Fruit fly (Drosophila melanogaster) whole organism, embryonic: ENCODE data around the gene Mms19.
A peak's percentile ranks its signal among the peaks of the same experiment; 100 is the strongest.

Experiments
- Antp ChIP-seq: fragments of 200-800 bp; sonication (Bioruptor generic); optimal IDR thresholded peaks from 3 replicates; lab custom pipeline; 2016; ENCODE audit warnings: missing biosample characterization, missing genetic modification characterization
- Awh ChIP-seq: fragments of 200-800 bp; sonication (Bioruptor generic); IDR thresholded peaks from 2 replicates; pipeline ENCODE4, ENCODE4 v1.3.6; 2022; ENCODE audit warnings: missing biosample characterization, missing genetic modification characterization
- Blimp-1 ChIP-seq: fragments of 200-800 bp; sonication (Bioruptor generic); optimal IDR thresholded peaks from 3 replicates; lab custom pipeline; 2018; ENCODE audit warnings: missing biosample characterization, missing genetic modification characterization, mild to moderate bottlenecking, moderate library complexity, missing genetic modification reagents
- CG10366 ChIP-seq: fragments of 200-800 bp; sonication (Bioruptor generic); IDR thresholded peaks from 2 replicates; pipeline ENCODE4 v1.3.6; 2022; ENCODE audit warnings: missing biosample characterization, missing genetic modification characterization
- CG12769 ChIP-seq: fragments of 200-800 bp; sonication (Bioruptor generic); optimal IDR thresholded peaks from 2 replicates; lab custom pipeline; 2019; ENCODE audit warnings: missing biosample characterization, mild to moderate bottlenecking, missing genetic modification characterization, moderate library complexity
- CG13424 ChIP-seq: fragments of 200-800 bp; sonication (Bioruptor generic); optimal IDR thresholded peaks from 2 replicates; lab custom pipeline; 2019; ENCODE audit warnings: missing biosample characterization, mild to moderate bottlenecking, missing genetic modification characterization, moderate library complexity
- CG13775 ChIP-seq: fragments of 200-800 bp; sonication (Bioruptor generic); optimal IDR thresholded peaks from 3 replicates; lab custom pipeline; 2017; ENCODE audit warnings: missing biosample characterization, mild to moderate bottlenecking, missing genetic modification characterization
- CG1529 ChIP-seq: fragments of 200-800 bp; sonication (Bioruptor generic); optimal IDR thresholded peaks from 3 replicates; lab custom pipeline; 2018; ENCODE audit warnings: missing biosample characterization, missing genetic modification characterization
- CG17328 ChIP-seq: fragments of 200-800 bp; sonication (Bioruptor generic); IDR thresholded peaks from 2 replicates; pipeline ENCODE4 v1.3.6; 2022; ENCODE audit warnings: missing biosample characterization, missing genetic modification characterization
- CG17385 ChIP-seq: fragments of 200-800 bp; sonication (Bioruptor generic); optimal IDR thresholded peaks from 3 replicates; lab custom pipeline; 2018; ENCODE audit warnings: missing biosample characterization, mild to moderate bottlenecking, missing genetic modification characterization
- CG17802 ChIP-seq: fragments of 200-800 bp; sonication (Bioruptor generic); optimal IDR thresholded peaks from 2 replicates; lab custom pipeline; 2018; ENCODE audit warnings: missing biosample characterization, mild to moderate bottlenecking, missing genetic modification characterization, moderate library complexity
- CG17829 ChIP-seq: fragments of 200-800 bp; optimal IDR thresholded peaks from 2 replicates; lab custom pipeline; 2019; ENCODE audit warnings: missing biosample characterization, mild to moderate bottlenecking, missing genetic modification characterization, moderate library complexity
- CG18619 ChIP-seq: fragments of 200-800 bp; sonication (Bioruptor generic); optimal IDR thresholded peaks from 3 replicates; lab custom pipeline; 2017; ENCODE audit warnings: missing biosample characterization, mild to moderate bottlenecking, missing genetic modification characterization
- CG30020 ChIP-seq: fragments of 200-800 bp; optimal IDR thresholded peaks from 2 replicates; lab custom pipeline; 2019; ENCODE audit warnings: missing biosample characterization, mild to moderate bottlenecking, missing genetic modification characterization, moderate library complexity
- CG31441 ChIP-seq: fragments of 200-800 bp; sonication (Bioruptor generic); IDR thresholded peaks from 2 replicates; pipeline ENCODE4 v1.3.6; 2022; ENCODE audit warnings: missing biosample characterization, missing genetic modification characterization
- CG32772 ChIP-seq: fragments of 200-800 bp; sonication (Bioruptor generic); IDR thresholded peaks from 2 replicates; pipeline ENCODE4 v1.3.6; 2022; ENCODE audit warnings: missing biosample characterization, missing genetic modification characterization
- CG3726 ChIP-seq: fragments of 200-800 bp; sonication (Bioruptor generic); IDR thresholded peaks from 3 replicates; pipeline ENCODE4, ENCODE4 v1.3.6; 2022; ENCODE audit warnings: missing biosample characterization, missing genetic modification characterization
- CG5245 ChIP-seq: fragments of 200-800 bp; sonication (Bioruptor generic); optimal IDR thresholded peaks from 3 replicates; lab custom pipeline; 2016; ENCODE audit warnings: missing biosample characterization, missing genetic modification characterization
- CG5953 ChIP-seq: fragments of 200-800 bp; sonication (Bioruptor generic); IDR thresholded peaks from 2 replicates; pipeline ENCODE4 v1.3.6; 2022; ENCODE audit warnings: missing biosample characterization, missing genetic modification characterization
- CG6175 ChIP-seq: fragments of 200-800 bp; sonication (Bioruptor generic); IDR thresholded peaks from 3 replicates; pipeline ENCODE4 v1.3.6; 2022; ENCODE audit warnings: missing biosample characterization, missing genetic modification characterization
- CG6272 ChIP-seq: fragments of 200-800 bp; sonication (Bioruptor generic); IDR thresholded peaks from 2 replicates; pipeline ENCODE4 v1.3.6; 2022; ENCODE audit warnings: missing biosample characterization, missing genetic modification characterization
- CG6765 ChIP-seq: fragments of 200-800 bp; sonication (Bioruptor generic); optimal IDR thresholded peaks from 3 replicates; lab custom pipeline; 2017; ENCODE audit warnings: missing biosample characterization, mild to moderate bottlenecking, missing genetic modification characterization
- CG6813 ChIP-seq: fragments of 200-800 bp; sonication (Bioruptor generic); optimal IDR thresholded peaks from 2 replicates; lab custom pipeline; 2017; ENCODE audit warnings: missing biosample characterization, missing genetic modification characterization, mild to moderate bottlenecking, moderate library complexity, missing genetic modification reagents
- CG8388 ChIP-seq: fragments of 200-800 bp; sonication (Bioruptor generic); optimal IDR thresholded peaks from 2 replicates; lab custom pipeline; 2019; ENCODE audit warnings: missing biosample characterization, mild to moderate bottlenecking, missing genetic modification characterization, moderate library complexity
- CG9797 ChIP-seq: fragments of 200-800 bp; sonication (Bioruptor generic); optimal IDR thresholded peaks from 3 replicates; lab custom pipeline; 2018; ENCODE audit warnings: missing biosample characterization, mild to moderate bottlenecking, missing genetic modification characterization
- Drgx ChIP-seq: fragments of 200-800 bp; sonication (Bioruptor generic); IDR thresholded peaks from 2 replicates; pipeline ENCODE4 v1.3.6; 2022; ENCODE audit warnings: missing biosample characterization, missing genetic modification characterization
- Hr39 ChIP-seq: fragments of >200 bp; optimal IDR thresholded peaks from 2 replicates; lab custom pipeline; 2017
- Hr51 ChIP-seq, 2 experiments: fragments of 200-800 bp; sonication (Bioruptor generic); optimal IDR thresholded peaks; 2 replicates in 1 of 2; 3 replicates in 1 of 2; lab custom pipeline; 2016 to 2018; ENCODE audit warnings: missing biosample characterization in 2 of 2, missing genetic modification characterization in 2 of 2, mild to moderate bottlenecking in 1 of 2, moderate library complexity in 1 of 2
- Ptx1 ChIP-seq: fragments of 200-800 bp; sonication (Bioruptor generic); IDR thresholded peaks from 2 replicates; pipeline ENCODE4 v1.3.6; 2022; ENCODE audit warnings: missing biosample characterization, missing genetic modification characterization
- Six4 ChIP-seq: fragments of 200-800 bp; sonication (Bioruptor generic); optimal IDR thresholded peaks from 2 replicates; lab custom pipeline; 2016; ENCODE audit warnings: missing biosample characterization, missing genetic modification characterization
- Sox102F ChIP-seq: fragments of 200-800 bp; sonication (Bioruptor generic); optimal IDR thresholded peaks from 2 replicates; lab custom pipeline; 2018; ENCODE audit warnings: missing biosample characterization, mild to moderate bottlenecking, missing genetic modification characterization, moderate library complexity
- Usf ChIP-seq: fragments of 200-800 bp; sonication (Bioruptor generic); optimal IDR thresholded peaks from 2 replicates; lab custom pipeline; 2017; ENCODE audit warnings: missing genotype, missing biosample characterization, missing genetic modification characterization
- bab2 ChIP-seq: fragments of 200-800 bp; sonication (Bioruptor generic); optimal IDR thresholded peaks from 2 replicates; lab custom pipeline; 2016; ENCODE audit warnings: missing biosample characterization, missing genetic modification characterization
- chm ChIP-seq: fragments of 200-800 bp; sonication (Bioruptor generic); IDR thresholded peaks from 2 replicates; pipeline ENCODE4 v1.3.6; 2022; ENCODE audit warnings: missing biosample characterization, missing genetic modification characterization
- croc ChIP-seq: fragments of 200-800 bp; sonication (Bioruptor generic); conservative IDR thresholded peaks from 3 replicates; pipeline ENCODE4 v1.3.6; 2022; ENCODE audit warnings: missing biosample characterization, missing genetic modification characterization
- dm ChIP-seq: fragments of 200-800 bp; sonication (Bioruptor generic); optimal IDR thresholded peaks from 3 replicates; lab custom pipeline; 2016; ENCODE audit warnings: missing biosample characterization, missing genetic modification characterization
- dmrt99B ChIP-seq: fragments of 200-800 bp; sonication (Bioruptor generic); optimal IDR thresholded peaks from 2 replicates; lab custom pipeline; 2018; ENCODE audit warnings: missing biosample characterization, mild to moderate bottlenecking, missing genetic modification characterization, moderate library complexity
- dysf ChIP-seq: fragments of 200-800 bp; sonication (Bioruptor generic); IDR thresholded peaks from 3 replicates; pipeline ENCODE4 v1.3.6; 2022; ENCODE audit warnings: missing biosample characterization, missing genetic modification characterization
- fd96Cb ChIP-seq: fragments of 200-800 bp; sonication (Bioruptor generic); optimal IDR thresholded peaks from 2 replicates; lab custom pipeline; 2018; ENCODE audit warnings: missing biosample characterization, mild to moderate bottlenecking, missing genetic modification characterization, moderate library complexity
- gcm ChIP-seq: fragments of 200-800 bp; sonication (Bioruptor generic); optimal IDR thresholded peaks from 2 replicates; lab custom pipeline; 2019; ENCODE audit warnings: missing biosample characterization, mild to moderate bottlenecking, missing genetic modification characterization, moderate library complexity
- gem ChIP-seq: fragments of 200-800 bp; sonication (Bioruptor generic); optimal IDR thresholded peaks from 2 replicates; lab custom pipeline; 2019; ENCODE audit warnings: missing biosample characterization, mild to moderate bottlenecking, missing genetic modification characterization, moderate library complexity
- grn ChIP-seq: fragments of 200-800 bp; sonication (Bioruptor generic); optimal IDR thresholded peaks from 3 replicates; lab custom pipeline; 2017; ENCODE audit warnings: missing biosample characterization, missing genetic modification characterization
- gsb-n ChIP-seq: fragments of 200-800 bp; sonication (Bioruptor generic); optimal IDR thresholded peaks from 3 replicates; lab custom pipeline; 2018; ENCODE audit warnings: missing biosample characterization, mild to moderate bottlenecking, missing genetic modification characterization
- ind ChIP-seq: fragments of 200-800 bp; sonication (Bioruptor generic); optimal IDR thresholded peaks from 3 replicates; lab custom pipeline; 2016; ENCODE audit warnings: missing biosample characterization, missing genetic modification characterization
- pnt ChIP-seq: fragments of 200-800 bp; sonication (Bioruptor generic); optimal IDR thresholded peaks from 3 replicates; lab custom pipeline; 2016; ENCODE audit warnings: missing biosample characterization, missing genetic modification characterization
- row ChIP-seq: fragments of 200-800 bp; sonication (Bioruptor generic); IDR thresholded peaks from 3 replicates; pipeline ENCODE4 v1.3.6; 2022; ENCODE audit warnings: missing biosample characterization, missing genetic modification characterization
- sens ChIP-seq: fragments of 200-800 bp; sonication (Bioruptor generic); peaks from one replicate; lab custom pipeline; 2016; ENCODE audit warnings: missing biosample characterization, missing genetic modification characterization
- seq ChIP-seq: fragments of 200-800 bp; sonication (Bioruptor generic); IDR thresholded peaks from 2 replicates; pipeline ENCODE4 v1.3.6; 2022; ENCODE audit warnings: missing biosample characterization, missing genetic modification characterization
- slp2 ChIP-seq: fragments of 200-800 bp; sonication (Bioruptor generic); optimal IDR thresholded peaks from 2 replicates; lab custom pipeline; 2016; ENCODE audit warnings: missing biosample characterization, missing genetic modification characterization
- tgo ChIP-seq: fragments of 200-800 bp; sonication (Bioruptor generic); IDR thresholded peaks from 3 replicates; pipeline ENCODE4 v1.3.6; 2022; ENCODE audit warnings: missing biosample characterization, missing genetic modification characterization
- toy ChIP-seq: fragments of 200-800 bp; sonication (Bioruptor generic); IDR thresholded peaks from 2 replicates; pipeline ENCODE4 v1.3.6; 2022; ENCODE audit warnings: missing biosample characterization, missing genetic modification characterization

Mms19 gene

dm6 chr3R:5209481-5209880 lies 22.9 kb upstream of the Mms19 start (continued):
- TF ChIP-seq CG9797 (no peak), Drgx (peak; percentile 91), grn (GFP tag; lab: Kevin White, UChicago) (no peak), CG12769 (tag; lab: Kevin White, UChicago) (peak; percentile 10), seq (GFP tag; lab: Robert Waterston, UW) (no peak), Six4 (GFP tag; lab: Kevin White, UChicago) (peak; percentile 25), Hr39 (lab: Kevin White, UChicago) (no peak), pnt (no peak), CG8388 (GFP tag; lab: Kevin White, UChicago) (peak; percentile 66), CG10366 (GFP tag; lab: Robert Waterston, UW) (peak; percentile 43), Sox102F (GFP tag; lab: Kevin White, UChicago) (peak; percentile 74), fd96Cb (tag; lab: Kevin White, UChicago) (peak; percentile 66), row (GFP tag; lab: Robert Waterston, UW) (peak; percentile 27; the same call in 1 of the 3 replicates), Antp (peak; percentile 36), CG17829 (tag; lab: Kevin White, UChicago) (peak; percentile 44), gem (tag; lab: Kevin White, UChicago) (peak; percentile 59), Hr51 (GFP tag; optimal IDR thresholded peaks at IDR 0.05; lab: Kevin White, UChicago) (peak in 1 of 2 experiments; percentile 49), CG17328 (GFP tag; lab: Robert Waterston, UW) (peak; percentile 62), slp2 (no peak), croc (GFP tag; lab: Robert Waterston, UW) (peak; percentile 31; the same call in 1 of the 3 replicates), CG6813 (no peak), CG13775 (GFP tag; lab: Kevin White, UChicago) (no peak), CG13424 (tag; lab: Kevin White, UChicago) (peak; percentile 4), CG17802 (tag; lab: Kevin White, UChicago) (peak; percentile 9), CG17385 (GFP tag; lab: Kevin White, UChicago) (no peak), chm (GFP tag; lab: Robert Waterston, UW) (0 out of 2 replicates have a peak, but pooled peaks have one; percentile 45), CG3726 (GFP tag; lab: Robert Waterston, UW) (0 out of 3 replicates have a peak, but pooled peaks have one; percentile 21), CG31441 (GFP tag; lab: Robert Waterston, UW) (peak; percentile 60), CG32772 (GFP tag; lab: Robert Waterston, UW) (peak; percentile 41; the same call in 1 of the 2 replicates), toy (GFP tag; lab: Robert Waterston, UW) (no peak), CG30020 (tag; lab: Kevin White, UChicago) (no peak), Blimp-1 (GFP tag; lab: Kevin White, UChicago) (peak; percentile 61), Usf (no peak), dysf (GFP tag; lab: Robert Waterston, UW) (peak; percentile 57; the same call in 1 of the 3 replicates), CG6272 (GFP tag; lab: Robert Waterston, UW) (no peak), gsb-n (tag; lab: Kevin White, UChicago) (peak; percentile 44), CG5953 (GFP tag; lab: Robert Waterston, UW) (peak; percentile 44; the same call in 1 of the 2 replicates), ind (peak; percentile 21), dm (GFP tag; lab: Kevin White, UChicago) (no peak), CG6765 (GFP tag; lab: Kevin White, UChicago) (no peak), Ptx1 (GFP tag; lab: Robert Waterston, UW) (peak; percentile 54; the same call in 1 of the 2 replicates), CG5245 (GFP tag; lab: Kevin White, UChicago) (peak; percentile 20), gcm (GFP tag; lab: Kevin White, UChicago) (peak; percentile 7), bab2 (peak; percentile 36), CG1529 (GFP tag; lab: Kevin White, UChicago) (peak; percentile 37), CG18619 (GFP tag; lab: Kevin White, UChicago) (no peak), Awh (GFP tag; lab: Robert Waterston, UW) (peak; percentile 66), tgo (GFP tag; lab: Robert Waterston, UW) (0 out of 3 replicates have a peak, but pooled peaks have one; percentile 20), sens (GFP tag; lab: Kevin White, UChicago) (peak; percentile 87), CG6175 (no peak), dmrt99B (tag; lab: Kevin White, UChicago) (peak; percentile 68)
